Fruit fly (Drosophila melanogaster) whole organism, embryonic: ENCODE data around the gene lilli.

Experiments used
- Atf3 ChIP-seq: fragments of 200-800 bp; sonication (Bioruptor generic); optimal IDR thresholded peaks from 3 replicates; lab custom pipeline; 2016; ENCODE audit warnings: missing biosample characterization, missing genetic modification characterization
- Bteb2 ChIP-seq: fragments of 200-800 bp; sonication (Bioruptor generic); optimal IDR thresholded peaks from 2 replicates; lab custom pipeline; 2016; ENCODE audit warnings: missing biosample characterization, missing genetic modification characterization
- C15 ChIP-seq: fragments of 200-800 bp; sonication (Bioruptor generic); IDR thresholded peaks from 3 replicates; pipeline ENCODE4 v1.3.6; 2022; ENCODE audit warnings: missing biosample characterization, missing genetic modification characterization
- CG10209 ChIP-seq: fragments of 200-800 bp; sonication (Bioruptor generic); optimal IDR thresholded peaks from 3 replicates; lab custom pipeline; 2017; ENCODE audit warnings: missing biosample characterization, mild to moderate bottlenecking, missing genetic modification characterization, missing genetic modification reagents
- CG10543 ChIP-seq: fragments of 200-800 bp; sonication (Bioruptor generic); optimal IDR thresholded peaks from 3 replicates; lab custom pipeline; 2017; ENCODE audit warnings: missing biosample characterization, mild to moderate bottlenecking, missing genetic modification characterization, moderate library complexity
- CG12299 ChIP-seq: fragments of 200-800 bp; sonication (Bioruptor generic); optimal IDR thresholded peaks from 2 replicates; lab custom pipeline; 2018; ENCODE audit warnings: missing biosample characterization, mild to moderate bottlenecking, missing genetic modification characterization
- CG14667 ChIP-seq: fragments of 200-800 bp; sonication (Bioruptor generic); IDR thresholded peaks from 2 replicates; pipeline ENCODE4 v1.3.6; 2022; ENCODE audit warnings: missing biosample characterization, missing genetic modification characterization
- CG15011 ChIP-seq: fragments of 200-800 bp; sonication (Bioruptor generic); optimal IDR thresholded peaks from 3 replicates; lab custom pipeline; 2018; ENCODE audit warnings: missing biosample characterization, mild to moderate bottlenecking, missing genetic modification characterization
- CG17612 ChIP-seq: fragments of 200-800 bp; sonication (Bioruptor generic); IDR thresholded peaks from 2 replicates; pipeline ENCODE4 v1.3.6; 2022; ENCODE audit warnings: missing biosample characterization, missing genetic modification characterization
- CG2199 ChIP-seq: fragments of 200-800 bp; sonication (Bioruptor generic); IDR thresholded peaks from 3 replicates; pipeline ENCODE4 v1.3.6; 2022; ENCODE audit warnings: missing biosample characterization, missing genetic modification characterization
- CG2202 ChIP-seq: fragments of 200-800 bp; sonication (Bioruptor generic); optimal IDR thresholded peaks from 2 replicates; lab custom pipeline; 2018; ENCODE audit warnings: missing biosample characterization, mild to moderate bottlenecking, missing genetic modification characterization
- CG31365 ChIP-seq: fragments of 200-800 bp; sonication (Bioruptor generic); optimal IDR thresholded peaks from 2 replicates; lab custom pipeline; 2018; ENCODE audit warnings: missing biosample characterization, mild to moderate bottlenecking, missing genetic modification characterization
- CG31441 ChIP-seq: fragments of 200-800 bp; sonication (Bioruptor generic); IDR thresholded peaks from 2 replicates; pipeline ENCODE4 v1.3.6; 2022; ENCODE audit warnings: missing biosample characterization, missing genetic modification characterization
- CG4854 ChIP-seq: fragments of 200-800 bp; sonication (Bioruptor generic); optimal IDR thresholded peaks from 2 replicates; lab custom pipeline; 2016; ENCODE audit warnings: missing biosample characterization, missing genetic modification characterization, inconsistent platforms
- CG6654 ChIP-seq: fragments of 200-800 bp; sonication (Bioruptor generic); optimal IDR thresholded peaks from 2 replicates; lab custom pipeline; 2017; ENCODE audit warnings: missing biosample characterization, mild to moderate bottlenecking, missing genetic modification characterization
- CG6683 ChIP-seq: fragments of 200-800 bp; sonication (Bioruptor generic); optimal IDR thresholded peaks from 2 replicates; lab custom pipeline; 2017; ENCODE audit warnings: missing biosample characterization, mild to moderate bottlenecking, missing genetic modification characterization, missing genetic modification reagents
- CG6765 ChIP-seq: fragments of 200-800 bp; sonication (Bioruptor generic); optimal IDR thresholded peaks from 3 replicates; lab custom pipeline; 2017; ENCODE audit warnings: missing biosample characterization, mild to moderate bottlenecking, missing genetic modification characterization
- CG6791 ChIP-seq: fragments of 200-800 bp; sonication (Bioruptor generic); IDR thresholded peaks from 3 replicates; pipeline ENCODE4 v1.3.6; 2022; ENCODE audit warnings: missing biosample characterization, missing genetic modification characterization; ENCODE audit not compliant: partially characterized antibody
- CG8290 ChIP-seq, 3 experiments: fragments of 200-800 bp; sonication (Bioruptor generic); optimal IDR thresholded peaks; 2 replicates each; lab custom pipeline; 2016 to 2019; ENCODE audit warnings: missing biosample characterization in 3 of 3, missing genetic modification characterization in 3 of 3, mild to moderate bottlenecking in 2 of 3, moderate library complexity in 1 of 3
- CG8388 ChIP-seq: fragments of 200-800 bp; sonication (Bioruptor generic); optimal IDR thresholded peaks from 2 replicates; lab custom pipeline; 2019; ENCODE audit warnings: missing biosample characterization, mild to moderate bottlenecking, missing genetic modification characterization, moderate library complexity
- CG9609 ChIP-seq: fragments of 200-800 bp; sonication (Bioruptor generic); optimal IDR thresholded peaks from 3 replicates; lab custom pipeline; 2016; ENCODE audit warnings: missing biosample characterization, missing genetic modification characterization
- CG9727 ChIP-seq: fragments of 200-800 bp; sonication (Bioruptor generic); optimal IDR thresholded peaks from 3 replicates; lab custom pipeline; 2017; ENCODE audit warnings: missing biosample characterization, mild to moderate bottlenecking, missing genetic modification characterization
- CrebB ChIP-seq: fragments of 200-800 bp; sonication (Bioruptor generic); optimal IDR thresholded peaks from 3 replicates; lab custom pipeline; 2018; ENCODE audit warnings: missing biosample characterization, mild to moderate bottlenecking, missing genetic modification characterization
- GATAe ChIP-seq: fragments of 200-800 bp; sonication (Bioruptor generic); conservative IDR thresholded peaks from 2 replicates; pipeline ENCODE4 v1.3.6; 2022; ENCODE audit warnings: missing biosample characterization, missing genetic modification characterization
- HLH4C ChIP-seq: fragments of 200-800 bp; sonication (Bioruptor generic); IDR thresholded peaks from 3 replicates; pipeline ENCODE4 v1.3.6; 2022; ENCODE audit warnings: missing biosample characterization, missing genetic modification characterization; ENCODE audit not compliant: partially characterized antibody
- HLHmδ ChIP-seq: fragments of 200-800 bp; sonication (Bioruptor generic); optimal IDR thresholded peaks from 2 replicates; lab custom pipeline; 2018; ENCODE audit warnings: missing biosample characterization, mild to moderate bottlenecking, missing genetic modification characterization, moderate library complexity
- Jarid2 ChIP-seq: fragments of 200-800 bp; sonication (Bioruptor generic); optimal IDR thresholded peaks from 3 replicates; lab custom pipeline; 2017; ENCODE audit warnings: mild to moderate bottlenecking, missing biosample characterization, missing genetic modification reagents, missing genetic modification characterization
- NFAT ChIP-seq: fragments of 200-800 bp; sonication (Bioruptor generic); IDR thresholded peaks from 2 replicates; pipeline ENCODE4 v1.3.6; 2022; ENCODE audit warnings: missing biosample characterization, missing genetic modification characterization
- Nf-YA ChIP-seq: fragments of 200-800 bp; sonication (Bioruptor generic); IDR thresholded peaks from 2 replicates; pipeline ENCODE4 v1.3.6; 2022; ENCODE audit warnings: missing biosample characterization, missing genetic modification characterization
- Stat92E ChIP-seq, 3 experiments: fragments of >200 bp in 2 of 3; fragments of 200-800 bp in 1 of 3; sonication (Bioruptor generic) in 1 of 3; optimal IDR thresholded peaks; 2 replicates each; lab custom pipeline; 2017 to 2019; ENCODE audit warnings: missing biosample characterization in 3 of 3, missing genetic modification characterization in 3 of 3, mild to moderate bottlenecking in 1 of 3, moderate library complexity in 1 of 3
- ara ChIP-seq: fragments of 200-800 bp; sonication (Bioruptor generic); IDR thresholded peaks from 2 replicates; pipeline ENCODE4 v1.3.6; 2022; ENCODE audit warnings: missing biosample characterization, missing genetic modification characterization
- cas ChIP-seq: fragments of 200-800 bp; sonication (Bioruptor generic); IDR thresholded peaks from 2 replicates; pipeline ENCODE4 v1.3.6; 2022; ENCODE audit warnings: missing biosample characterization, missing genetic modification characterization
- danr ChIP-seq: fragments of 200-800 bp; sonication (Bioruptor generic); IDR thresholded peaks from 2 replicates; pipeline ENCODE4 v1.3.6; 2022; ENCODE audit warnings: missing biosample characterization, missing genetic modification characterization
- dmrt11E ChIP-seq: fragments of 200-800 bp; sonication (Bioruptor generic); optimal IDR thresholded peaks from 3 replicates; lab custom pipeline; 2018; ENCODE audit warnings: missing biosample characterization, mild to moderate bottlenecking, missing genetic modification characterization, moderate library complexity
- ewg ChIP-seq: fragments of 200-800 bp; sonication (Bioruptor generic); optimal IDR thresholded peaks from 3 replicates; lab custom pipeline; 2017; ENCODE audit warnings: mild to moderate bottlenecking, missing biosample characterization, missing genetic modification reagents, missing genetic modification characterization
- fru ChIP-seq: fragments of >200 bp; optimal IDR thresholded peaks from 2 replicates; lab custom pipeline; 2017
- hkb ChIP-seq, 2 experiments: fragments of 200-800 bp in 1 of 2; fragments of >200 bp in 1 of 2; sonication (Bioruptor generic) in 1 of 2; IDR thresholded peaks in 1 of 2; optimal IDR thresholded peaks in 1 of 2; 2 replicates each; pipeline versions ENCODE4 v1.3.6 to Lab custom; 2017 to 2022; ENCODE audit warnings: missing biosample characterization in 1 of 2, missing genetic modification characterization in 1 of 2
- lbe ChIP-seq: fragments of 200-800 bp; sonication (Bioruptor generic); optimal IDR thresholded peaks from 2 replicates; lab custom pipeline; 2016; ENCODE audit warnings: missing biosample characterization, mild to moderate bottlenecking, missing genetic modification characterization
- maf-S ChIP-seq: fragments of 200-800 bp; sonication (Bioruptor generic); optimal IDR thresholded peaks from 2 replicates; lab custom pipeline; 2016; ENCODE audit warnings: missing biosample characterization, missing genetic modification characterization
- pb ChIP-seq: fragments of 200-800 bp; sonication (Bioruptor generic); optimal IDR thresholded peaks from 3 replicates; lab custom pipeline; 2016; ENCODE audit warnings: missing biosample characterization, missing genetic modification characterization
- peb ChIP-seq: fragments of 200-800 bp; sonication (Bioruptor generic); IDR thresholded peaks from 2 replicates; pipeline ENCODE4 v1.3.6; 2022; ENCODE audit warnings: missing biosample characterization, missing genetic modification characterization
- pfk ChIP-seq: fragments of 200-800 bp; sonication (Bioruptor generic); optimal IDR thresholded peaks from 2 replicates; lab custom pipeline; 2018; ENCODE audit warnings: missing biosample characterization, mild to moderate bottlenecking, missing genetic modification characterization, moderate library complexity
- psq ChIP-seq: fragments of 200-800 bp; sonication (Bioruptor generic); optimal IDR thresholded peaks from 2 replicates; lab custom pipeline; 2017; ENCODE audit warnings: missing biosample characterization, missing genetic modification characterization
- repo ChIP-seq: fragments of 200-800 bp; sonication (Bioruptor generic); optimal IDR thresholded peaks from 2 replicates; lab custom pipeline; 2016; ENCODE audit warnings: missing biosample characterization, missing genetic modification characterization
- row ChIP-seq: fragments of 200-800 bp; sonication (Bioruptor generic); IDR thresholded peaks from 3 replicates; pipeline ENCODE4 v1.3.6; 2022; ENCODE audit warnings: missing biosample characterization, missing genetic modification characterization
- sisA ChIP-seq: fragments of 200-800 bp; sonication (Bioruptor generic); IDR thresholded peaks from 2 replicates; pipeline ENCODE4 v1.3.6; 2022; ENCODE audit warnings: missing biosample characterization, missing genetic modification characterization
- slou ChIP-seq: fragments of 200-800 bp; sonication (Bioruptor generic); optimal IDR thresholded peaks from 3 replicates; lab custom pipeline; 2016; ENCODE audit warnings: missing biosample characterization, missing genetic modification characterization
- sna ChIP-seq: fragments of 200-800 bp; sonication (Bioruptor generic); IDR thresholded peaks from 2 replicates; pipeline ENCODE4 v1.3.6; 2022; ENCODE audit warnings: missing biosample characterization, missing genetic modification characterization; ENCODE audit not compliant: partially characterized antibody
- zen ChIP-seq: fragments of 200-800 bp; sonication (Bioruptor generic); optimal IDR thresholded peaks from 3 replicates; lab custom pipeline; 2018; ENCODE audit warnings: missing biosample characterization, mild to moderate bottlenecking, missing genetic modification characterization, moderate library complexity

The lilli gene

DNA sequence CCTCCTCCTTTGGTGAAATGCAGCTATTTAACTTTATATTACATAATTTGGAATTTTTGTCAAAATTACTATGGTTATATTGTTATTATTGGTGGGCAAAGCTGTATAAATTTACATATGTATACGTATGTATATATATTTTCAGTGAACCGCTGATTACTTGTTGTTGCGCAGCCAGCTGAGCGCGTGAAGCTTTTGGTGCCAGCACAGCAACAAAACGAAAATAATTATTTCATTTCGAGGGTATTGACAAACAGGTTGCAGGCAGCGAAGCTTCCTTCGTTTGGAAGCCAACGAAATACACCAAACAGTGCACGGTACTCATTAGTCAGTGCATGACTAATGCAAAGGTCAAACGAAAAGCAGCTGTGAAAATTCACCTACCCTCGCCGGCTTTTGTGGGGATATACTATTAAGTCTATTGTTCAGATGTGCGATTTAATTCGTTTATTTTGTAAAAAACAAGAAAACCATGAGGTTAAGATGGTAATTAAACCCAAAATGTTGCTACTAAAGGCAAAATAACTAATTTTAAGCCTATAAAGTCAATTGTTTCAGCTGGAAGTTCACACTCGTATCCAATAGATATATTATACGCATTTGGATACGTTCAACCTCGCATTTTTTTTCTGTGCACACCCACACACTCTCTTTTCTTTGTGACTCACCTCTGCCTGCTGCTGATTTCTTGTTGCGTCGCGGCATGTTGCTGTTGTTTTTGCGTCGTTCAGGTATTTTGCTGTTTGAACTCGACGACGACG lies 12.6 kb upstream of the lilli start (continued):
- TF ChIP-seq C15 = no peak
- no peak for TF ChIP-seq CG15011 (GFP tag; lab: Kevin White, UChicago)
- no peak for TF ChIP-seq peb (GFP tag; lab: Robert Waterston, UW)
- TF ChIP-seq Atf3 (GFP tag; lab: Kevin White, UChicago) = no peak
- TF ChIP-seq CG12299 (tag; lab: Kevin White, UChicago) = no peak
- TF ChIP-seq CG6791 = no peak
- TF ChIP-seq CG8388 (GFP tag; lab: Kevin White, UChicago) = no peak
- peak; percentile 6 for TF ChIP-seq zen (tag; lab: Kevin White, UChicago)
- no peak for TF ChIP-seq Stat92E (GFP tag; optimal IDR thresholded peaks at IDR 0.05; lab: Kevin White, UChicago)
- TF ChIP-seq CG31441 (GFP tag; lab: Robert Waterston, UW) = no peak
- no peak for TF ChIP-seq hkb (optimal IDR thresholded peaks at IDR 0.05; lab: Kevin White, UChicago)
- TF ChIP-seq hkb (GFP tag; IDR thresholded peaks at IDR 0.05; lab: Robert Waterston, UW) = peak; percentile 17; the same call in 1 of the 2 replicates
- TF ChIP-seq CG6765 (GFP tag; lab: Kevin White, UChicago) = no peak
- no peak for TF ChIP-seq Bteb2 (GFP tag; lab: Kevin White, UChicago)
- TF ChIP-seq Jarid2 (GFP tag; lab: Kevin White, UChicago) = no peak
- no peak for TF ChIP-seq CG10543 (GFP tag; lab: Kevin White, UChicago)
- TF ChIP-seq NFAT = no peak
- no peak for TF ChIP-seq CG31365
- no peak for TF ChIP-seq CG8290 (GFP tag; optimal IDR thresholded peaks at IDR 0.05; lab: Kevin White, UChicago)
- no peak for TF ChIP-seq CG8290 (tag; optimal IDR thresholded peaks at IDR 0.05; lab: Kevin White, UChicago)
- TF ChIP-seq ewg (GFP tag; lab: Kevin White, UChicago) = no peak
- no peak for TF ChIP-seq maf-S (GFP tag; lab: Kevin White, UChicago)
- no peak for TF ChIP-seq lbe
- no peak for TF ChIP-seq danr
- TF ChIP-seq slou (GFP tag; lab: Kevin White, UChicago) = peak; percentile 32
- no peak for TF ChIP-seq pfk (GFP tag; lab: Kevin White, UChicago)
- no peak for TF ChIP-seq CG6683 (GFP tag; lab: Kevin White, UChicago)
- TF ChIP-seq CG9609 (GFP tag; lab: Kevin White, UChicago) = peak; percentile 11
- no peak for TF ChIP-seq CG17612 (GFP tag; lab: Robert Waterston, UW)
- TF ChIP-seq repo (GFP tag; lab: Kevin White, UChicago) = no peak
- no peak for TF ChIP-seq GATAe (GFP tag; lab: Robert Waterston, UW)
- no peak for TF ChIP-seq pb (GFP tag; lab: Kevin White, UChicago)
- no peak for TF ChIP-seq psq (GFP tag; lab: Kevin White, UChicago)
- no peak for TF ChIP-seq CG2202 (tag; lab: Kevin White, UChicago)
- TF ChIP-seq row (GFP tag; lab: Robert Waterston, UW) = peak; percentile 49; the same call in 2 of the 3 replicates
- no peak for TF ChIP-seq CG4854
- TF ChIP-seq CrebB (tag; lab: Kevin White, UChicago) = no peak
- TF ChIP-seq ara (GFP tag; lab: Robert Waterston, UW) = no peak
- no peak for TF ChIP-seq HLH4C (GFP tag; lab: Robert Waterston, UW)
- no peak for TF ChIP-seq CG6654 (GFP tag; lab: Kevin White, UChicago)
- no peak for TF ChIP-seq fru (lab: Kevin White, UChicago)
- no peak for TF ChIP-seq CG14667 (GFP tag; lab: Robert Waterston, UW)
- no peak for TF ChIP-seq dmrt11E (tag; lab: Kevin White, UChicago)
- TF ChIP-seq CG9727 (GFP tag; lab: Kevin White, UChicago) = no peak
- no peak for TF ChIP-seq cas (GFP tag; lab: Robert Waterston, UW)
- TF ChIP-seq sna (GFP tag; lab: Robert Waterston, UW) = no peak
- no peak for TF ChIP-seq HLHmδ (GFP tag; lab: Kevin White, UChicago)
- no peak for TF ChIP-seq CG2199 (GFP tag; lab: Robert Waterston, UW)
- no peak for TF ChIP-seq sisA (GFP tag; lab: Robert Waterston, UW)
- no peak for TF ChIP-seq Nf-YA (GFP tag; lab: Robert Waterston, UW)
- TF ChIP-seq CG10209 = no peak
